Worm (Caenorhabditis elegans) whole organism, young adult: ENCODE data around the gene fbxb-22.

Experiments used
- F49E8.2 ChIP-seq: sonication (generic microtip); optimal IDR thresholded peaks from 3 replicates; lab custom pipeline; 2017; ENCODE audit warnings: missing genetic modification characterization, mild to moderate bottlenecking, missing compliant biosample characterization, antibody characterized with exemption, moderate library complexity; ENCODE audit not compliant: insufficient read depth
- ceh-58 ChIP-seq: fragments of 200-800 bp; sonication (Bioruptor generic); IDR thresholded peaks from 2 replicates; pipeline ENCODE4 v1.3.6; 2022; ENCODE audit warnings: missing genetic modification characterization, missing compliant biosample characterization
- nfya-1 ChIP-seq: sonication (generic microtip); optimal IDR thresholded peaks from 2 replicates; lab custom pipeline; 2017; ENCODE audit warnings: antibody characterized with exemption, missing compliant biosample characterization, missing genetic modification characterization, borderline replicate concordance; ENCODE audit not compliant: insufficient read depth
- tlf-1 ChIP-seq: fragments of 200-800 bp; sonication (Bioruptor generic); optimal IDR thresholded peaks from 2 replicates; lab custom pipeline; 2018; ENCODE audit warnings: mild to moderate bottlenecking, missing genetic modification characterization, missing compliant biosample characterization

DNA sequence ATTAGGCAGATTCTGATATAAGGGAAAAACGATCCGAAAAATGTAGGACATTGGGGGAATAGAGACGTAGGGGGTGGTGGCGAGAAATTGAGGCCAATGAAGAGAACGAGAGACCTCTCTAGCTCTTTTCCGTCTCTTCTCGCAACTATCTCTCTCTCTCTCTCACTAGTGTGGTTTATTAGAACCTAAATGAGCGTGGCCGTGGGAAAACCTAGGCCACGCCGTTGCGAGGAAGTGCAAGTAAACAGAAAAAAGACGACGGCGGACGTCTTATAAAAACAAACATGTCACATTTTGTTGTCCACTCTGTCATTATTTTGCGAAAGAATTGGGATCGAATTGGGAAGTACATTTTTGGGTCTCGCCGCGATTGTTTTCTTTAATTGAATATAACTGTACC is 13.5 kb downstream of the fbxb-22 start:
- TF ChIP-seq tlf-1 (GFP tag; lab: Kevin White, UChicago): no peak
- TF ChIP-seq F49E8.2 (tag; lab: Kevin White, UChicago): no peak
- no peak for TF ChIP-seq ceh-58
- no peak for TF ChIP-seq nfya-1 (tag; lab: Kevin White, UChicago)
